Fruit fly (Drosophila melanogaster): ENCODE data around the gene Eig71Ej.

DNA sequence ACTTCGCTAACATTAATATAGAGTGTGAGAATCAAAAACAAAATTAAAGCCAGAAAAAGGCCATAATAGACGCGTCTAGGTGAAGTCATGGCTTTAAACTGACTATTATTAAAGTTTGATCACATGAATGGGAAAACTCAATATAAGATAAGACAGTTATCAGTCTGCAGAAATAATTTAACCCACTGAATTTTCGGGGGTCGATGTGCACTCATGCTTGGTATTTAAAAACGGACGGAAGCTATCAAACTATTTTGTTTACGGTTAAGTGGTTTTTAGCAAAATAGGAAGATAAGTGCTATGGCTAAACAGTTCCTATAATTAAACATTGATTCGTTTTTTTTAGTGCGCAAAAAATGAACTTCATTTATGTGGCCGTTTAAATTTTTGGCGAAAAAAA is 31.2 kb upstream of the Eig71Ej start, which contains the start of gene CG34451:
- TF ChIP-seq pad (GFP tag; optimal IDR thresholded peaks at IDR 0.05) (no peak), CG7101 (tag; optimal IDR thresholded peaks at IDR 0.05) (no peak), cnc (optimal IDR thresholded peaks at IDR 0.05) (no peak), CG11617 (GFP tag; optimal IDR thresholded peaks at IDR 0.05) (no peak), CG7045 (GFP tag; optimal IDR thresholded peaks at IDR 0.05) (no peak), kay (GFP tag; ENCODE audit: borderline replicate concordance) (no peak), Hr96 (GFP tag; optimal IDR thresholded peaks at IDR 0.05) (no peak), CG12768 (GFP tag; optimal IDR thresholded peaks at IDR 0.05) (no peak), ovo (GFP tag; optimal IDR thresholded peaks at IDR 0.05) (no peak), Clk (GFP tag; optimal IDR thresholded peaks at IDR 0.05) (no peak), cic (GFP tag; optimal IDR thresholded peaks at IDR 0.05) (no peak), bab1 (GFP tag; optimal IDR thresholded peaks at IDR 0.05) (no peak), CG1620 (GFP tag; optimal IDR thresholded peaks at IDR 0.05) (no peak), CG5204 (GFP tag; optimal IDR thresholded peaks at IDR 0.05) (no peak)
